Fruit fly (Drosophila melanogaster) whole organism, embryonic: ENCODE data around the gene CG16779.

ENCODE experiments used
- ATbp ChIP-seq: fragments of 200-800 bp; sonication (Bioruptor generic); optimal IDR thresholded peaks from 2 replicates; lab custom pipeline; 2017; ENCODE audit warnings: missing biosample characterization, mild to moderate bottlenecking, missing genetic modification characterization, missing genetic modification reagents
- CG10462 ChIP-seq: fragments of 200-800 bp; sonication (Bioruptor generic); optimal IDR thresholded peaks from 2 replicates; lab custom pipeline; 2016; ENCODE audit warnings: missing biosample characterization, missing genetic modification characterization
- CG10979 ChIP-seq: fragments of 200-800 bp; sonication (Bioruptor generic); optimal IDR thresholded peaks from 2 replicates; lab custom pipeline; 2018; ENCODE audit warnings: missing biosample characterization, mild to moderate bottlenecking, missing genetic modification characterization, moderate library complexity
- CG11085 ChIP-seq: fragments of 200-800 bp; sonication (Bioruptor generic); IDR thresholded peaks from 2 replicates; pipeline ENCODE4 v1.3.6; 2022; ENCODE audit warnings: missing biosample characterization, missing genetic modification characterization
- CG13894 ChIP-seq: fragments of 200-800 bp; sonication (Bioruptor generic); optimal IDR thresholded peaks from 3 replicates; lab custom pipeline; 2018; ENCODE audit warnings: missing biosample characterization, mild to moderate bottlenecking, missing genetic modification characterization, moderate library complexity
- CG15073 ChIP-seq: fragments of 200-800 bp; sonication (Bioruptor generic); optimal IDR thresholded peaks from 2 replicates; lab custom pipeline; 2016; ENCODE audit warnings: missing biosample characterization, missing genetic modification characterization
- CG1529 ChIP-seq: fragments of 200-800 bp; sonication (Bioruptor generic); optimal IDR thresholded peaks from 3 replicates; lab custom pipeline; 2018; ENCODE audit warnings: missing biosample characterization, missing genetic modification characterization
- CG17829 ChIP-seq: fragments of 200-800 bp; optimal IDR thresholded peaks from 2 replicates; lab custom pipeline; 2019; ENCODE audit warnings: missing biosample characterization, mild to moderate bottlenecking, missing genetic modification characterization, moderate library complexity
- CG2120 ChIP-seq: fragments of 200-800 bp; sonication (Bioruptor generic); optimal IDR thresholded peaks from 3 replicates; lab custom pipeline; 2016; ENCODE audit warnings: missing biosample characterization, missing genetic modification characterization
- CG30020 ChIP-seq: fragments of 200-800 bp; optimal IDR thresholded peaks from 2 replicates; lab custom pipeline; 2019; ENCODE audit warnings: missing biosample characterization, mild to moderate bottlenecking, missing genetic modification characterization, moderate library complexity
- CG30403 ChIP-seq: fragments of 200-800 bp; sonication (Bioruptor generic); optimal IDR thresholded peaks from 3 replicates; lab custom pipeline; 2016; ENCODE audit warnings: missing biosample characterization, missing genetic modification characterization
- CG31441 ChIP-seq: fragments of 200-800 bp; sonication (Bioruptor generic); IDR thresholded peaks from 2 replicates; pipeline ENCODE4 v1.3.6; 2022; ENCODE audit warnings: missing biosample characterization, missing genetic modification characterization
- CG32767 ChIP-seq: fragments of 200-800 bp; sonication (Bioruptor generic); IDR thresholded peaks from 2 replicates; pipeline ENCODE4 v1.3.6; 2022; ENCODE audit warnings: missing biosample characterization, missing genetic modification characterization
- CG34376 ChIP-seq: fragments of 200-800 bp; sonication (Bioruptor generic); optimal IDR thresholded peaks from 2 replicates; lab custom pipeline; 2018; ENCODE audit warnings: missing biosample characterization, mild to moderate bottlenecking, missing genetic modification characterization
- CG7271 ChIP-seq: fragments of 200-800 bp; sonication (Bioruptor generic); optimal IDR thresholded peaks from 2 replicates; lab custom pipeline; 2018; ENCODE audit warnings: missing biosample characterization, mild to moderate bottlenecking, missing genetic modification characterization, moderate library complexity
- CG7963 ChIP-seq: fragments of 200-800 bp; sonication (Bioruptor generic); IDR thresholded peaks from 3 replicates; pipeline ENCODE4 v1.3.6; 2022; ENCODE audit warnings: missing biosample characterization, missing genetic modification characterization; ENCODE audit not compliant: partially characterized antibody
- CG7987 ChIP-seq: fragments of 200-800 bp; sonication (Bioruptor generic); optimal IDR thresholded peaks from 2 replicates; lab custom pipeline; 2018; ENCODE audit warnings: missing biosample characterization, mild to moderate bottlenecking, missing genetic modification characterization, moderate library complexity
- CG8924 ChIP-seq: fragments of 200-800 bp; optimal IDR thresholded peaks from 3 replicates; lab custom pipeline; 2019; ENCODE audit warnings: missing biosample characterization, mild to moderate bottlenecking, missing genetic modification characterization, moderate library complexity
- Deaf1 ChIP-seq: fragments of 200-800 bp; optimal IDR thresholded peaks from 3 replicates; lab custom pipeline; 2019; ENCODE audit warnings: missing biosample characterization, mild to moderate bottlenecking, missing genetic modification characterization, moderate library complexity
- Dll ChIP-seq: fragments of 200-800 bp; sonication (Bioruptor generic); IDR thresholded peaks from 4 replicates; pipeline ENCODE4 v1.3.6; 2022; ENCODE audit warnings: missing biosample characterization, missing genetic modification characterization; ENCODE audit not compliant: partially characterized antibody
- Dp ChIP-seq: fragments of 200-800 bp; sonication (Bioruptor generic); optimal IDR thresholded peaks from 2 replicates; lab custom pipeline; 2018; ENCODE audit warnings: missing biosample characterization, mild to moderate bottlenecking, missing genetic modification characterization, moderate library complexity
- E2f2 ChIP-seq: fragments of 200-800 bp; sonication (Bioruptor generic); IDR thresholded peaks from 2 replicates; pipeline ENCODE4 v1.3.6; 2022; ENCODE audit warnings: missing biosample characterization, missing genetic modification characterization
- HLH54F ChIP-seq: fragments of 200-800 bp; sonication (Bioruptor generic); optimal IDR thresholded peaks from 3 replicates; lab custom pipeline; 2016; ENCODE audit warnings: missing biosample characterization, missing genetic modification characterization
- Hsf ChIP-seq: fragments of 200-800 bp; sonication (Bioruptor generic); optimal IDR thresholded peaks from 3 replicates; lab custom pipeline; 2016; ENCODE audit warnings: missing biosample characterization, missing genetic modification characterization
- Opbp ChIP-seq: fragments of 200-800 bp; sonication (Bioruptor generic); IDR thresholded peaks from 3 replicates; pipeline ENCODE4 v1.3.6; 2022; ENCODE audit warnings: missing biosample characterization, missing genetic modification characterization; ENCODE audit not compliant: partially characterized antibody
- Poxn ChIP-seq: fragments of 200-800 bp; sonication (Bioruptor generic); IDR thresholded peaks from 2 replicates; pipeline ENCODE4 v1.3.6; 2022; ENCODE audit warnings: missing biosample characterization, missing genetic modification characterization
- YL-1 ChIP-seq: fragments of 200-800 bp; sonication (Bioruptor generic); optimal IDR thresholded peaks from 3 replicates; lab custom pipeline; 2017; ENCODE audit warnings: missing biosample characterization, mild to moderate bottlenecking, missing genetic modification characterization
- exex ChIP-seq: fragments of 200-800 bp; sonication (Bioruptor generic); optimal IDR thresholded peaks from 4 replicates; lab custom pipeline; 2018; ENCODE audit warnings: missing biosample characterization, mild to moderate bottlenecking, missing genetic modification characterization, moderate library complexity
- gfzf ChIP-seq: fragments of 200-800 bp; sonication (Bioruptor generic); optimal IDR thresholded peaks from 2 replicates; lab custom pipeline; 2016; ENCODE audit warnings: missing biosample characterization, mild to moderate bottlenecking, missing genetic modification characterization, moderate library complexity
- grau ChIP-seq: fragments of 200-800 bp; optimal IDR thresholded peaks from 3 replicates; lab custom pipeline; 2019; ENCODE audit warnings: missing biosample characterization, mild to moderate bottlenecking, missing genetic modification characterization, moderate library complexity
- grn ChIP-seq: fragments of 200-800 bp; sonication (Bioruptor generic); optimal IDR thresholded peaks from 3 replicates; lab custom pipeline; 2017; ENCODE audit warnings: missing biosample characterization, missing genetic modification characterization
- gro ChIP-seq: fragments of 200-800 bp; sonication (Bioruptor generic); optimal IDR thresholded peaks from 2 replicates; lab custom pipeline; 2016; ENCODE audit warnings: missing biosample characterization, missing genetic modification characterization
- gsb-n ChIP-seq: fragments of 200-800 bp; sonication (Bioruptor generic); optimal IDR thresholded peaks from 3 replicates; lab custom pipeline; 2018; ENCODE audit warnings: missing biosample characterization, mild to moderate bottlenecking, missing genetic modification characterization
- insv ChIP-seq, 2 experiments: fragments of 200-800 bp; sonication (Bioruptor generic); optimal IDR thresholded peaks; 3 replicates each; lab custom pipeline; 2016 to 2018; ENCODE audit warnings: missing biosample characterization in 2 of 2, missing genetic modification characterization in 2 of 2
- inv ChIP-seq: fragments of 200-800 bp; sonication (Bioruptor generic); IDR thresholded peaks from 2 replicates; pipeline ENCODE4 v1.3.6; 2022; ENCODE audit warnings: missing biosample characterization, missing genetic modification characterization; ENCODE audit not compliant: partially characterized antibody
- jumu ChIP-seq: fragments of 200-800 bp; sonication (Bioruptor generic); optimal IDR thresholded peaks from 3 replicates; lab custom pipeline; 2016; ENCODE audit warnings: missing biosample characterization, missing genetic modification characterization
- mam ChIP-seq: fragments of 200-800 bp; sonication (Bioruptor generic); optimal IDR thresholded peaks from 3 replicates; lab custom pipeline; 2016; ENCODE audit warnings: missing biosample characterization, missing genetic modification characterization
- mld ChIP-seq: fragments of 200-800 bp; sonication (Bioruptor generic); IDR thresholded peaks from 3 replicates; pipeline ENCODE4 v1.3.6; 2022; ENCODE audit warnings: missing biosample characterization, missing genetic modification characterization; ENCODE audit not compliant: partially characterized antibody
- phol ChIP-seq: fragments of 200-800 bp; sonication (Bioruptor generic); optimal IDR thresholded peaks from 3 replicates; lab custom pipeline; 2018; ENCODE audit warnings: missing biosample characterization, mild to moderate bottlenecking, missing genetic modification characterization, moderate library complexity
- pita ChIP-seq: fragments of 200-800 bp; sonication (Bioruptor generic); optimal IDR thresholded peaks from 2 replicates; lab custom pipeline; 2017; ENCODE audit warnings: missing biosample characterization, mild to moderate bottlenecking, missing genetic modification characterization
- sens ChIP-seq: fragments of 200-800 bp; sonication (Bioruptor generic); peaks from one replicate; lab custom pipeline; 2016; ENCODE audit warnings: missing biosample characterization, missing genetic modification characterization
- sna ChIP-seq: fragments of 200-800 bp; sonication (Bioruptor generic); IDR thresholded peaks from 2 replicates; pipeline ENCODE4 v1.3.6; 2022; ENCODE audit warnings: missing biosample characterization, missing genetic modification characterization; ENCODE audit not compliant: partially characterized antibody
- sob ChIP-seq: fragments of 200-800 bp; sonication (Bioruptor generic); IDR thresholded peaks from 2 replicates; pipeline ENCODE4 v1.3.6; 2022; ENCODE audit warnings: missing biosample characterization, missing genetic modification characterization
- stwl ChIP-seq: fragments of 200-800 bp; sonication (Bioruptor generic); optimal IDR thresholded peaks from 3 replicates; lab custom pipeline; 2018; ENCODE audit warnings: missing biosample characterization, mild to moderate bottlenecking, missing genetic modification characterization, moderate library complexity
- tna ChIP-seq: fragments of 200-800 bp; sonication (Bioruptor generic); IDR thresholded peaks from 2 replicates; pipeline ENCODE4 v1.3.6; 2022; ENCODE audit warnings: missing biosample characterization, missing genetic modification characterization; ENCODE audit not compliant: partially characterized antibody
- trem ChIP-seq: fragments of 200-800 bp; optimal IDR thresholded peaks from 3 replicates; lab custom pipeline; 2019; ENCODE audit warnings: missing biosample characterization, mild to moderate bottlenecking, missing genetic modification characterization, moderate library complexity
- zen ChIP-seq: fragments of 200-800 bp; sonication (Bioruptor generic); optimal IDR thresholded peaks from 3 replicates; lab custom pipeline; 2018; ENCODE audit warnings: missing biosample characterization, mild to moderate bottlenecking, missing genetic modification characterization, moderate library complexity
- zen2 ChIP-seq: fragments of 200-800 bp; sonication (Bioruptor generic); IDR thresholded peaks from 3 replicates; pipeline ENCODE4 v1.3.6; 2022; ENCODE audit warnings: missing biosample characterization, missing genetic modification characterization; ENCODE audit not compliant: partially characterized antibody
- zf30C ChIP-seq: fragments of 200-800 bp; sonication (Bioruptor generic); optimal IDR thresholded peaks from 3 replicates; lab custom pipeline; 2018; ENCODE audit warnings: missing biosample characterization, mild to moderate bottlenecking, missing genetic modification characterization
- zfh1 ChIP-seq: fragments of 200-800 bp; sonication (Bioruptor generic); IDR thresholded peaks from 3 replicates; pipeline ENCODE4 v1.3.6; 2022; ENCODE audit warnings: missing biosample characterization, missing genetic modification characterization

Gene CG16779

dm6 chr3R:9504355-9504754 is 10.9 kb upstream of the CG16779 start, which contains the start of gene CG8149 (continued):
- peak; percentile 36; the same call in 1 of the 2 replicates for TF ChIP-seq sob (GFP tag; lab: Robert Waterston, UW)
- TF ChIP-seq ATbp, result no peak
- TF ChIP-seq CG13894 (tag; lab: Kevin White, UChicago), result peak; percentile 47
- peak; percentile 71 for TF ChIP-seq YL-1 (GFP tag; lab: Kevin White, UChicago)
- peak; percentile 13 for TF ChIP-seq CG30403
- no peak for TF ChIP-seq Hsf
- TF ChIP-seq gro (GFP tag; lab: Kevin White, UChicago), result peak; percentile 36
- TF ChIP-seq CG10979 (tag; lab: Kevin White, UChicago), result peak; percentile 19
- TF ChIP-seq mld (GFP tag; lab: Robert Waterston, UW), result peak; percentile 85
- TF ChIP-seq pita (GFP tag; lab: Kevin White, UChicago), result peak; percentile 56
- no peak for TF ChIP-seq CG7987 (GFP tag; lab: Kevin White, UChicago)
- peak; percentile 82 for TF ChIP-seq CG7963 (GFP tag; lab: Robert Waterston, UW)
- TF ChIP-seq CG2120 (GFP tag; lab: Kevin White, UChicago), result peak; percentile 55
- peak; percentile 72 for TF ChIP-seq CG8924 (tag; lab: Kevin White, UChicago)
- no peak for TF ChIP-seq zf30C (GFP tag; lab: Kevin White, UChicago)
- peak; percentile 80 for TF ChIP-seq stwl (tag; lab: Kevin White, UChicago)
- TF ChIP-seq Dll (GFP tag; lab: Robert Waterston, UW), result peak; percentile 97
- peak; percentile 85 for TF ChIP-seq CG32767 (GFP tag; lab: Robert Waterston, UW)
- TF ChIP-seq mam (GFP tag; lab: Kevin White, UChicago), result peak; percentile 37
- no peak for TF ChIP-seq CG11085
- TF ChIP-seq Deaf1 (tag; lab: Kevin White, UChicago), result peak; percentile 6
- peak; percentile 77 for TF ChIP-seq inv (GFP tag; lab: Robert Waterston, UW)
- TF ChIP-seq HLH54F (GFP tag; lab: Kevin White, UChicago), result no peak
- TF ChIP-seq exex (tag; lab: Kevin White, UChicago), result peak; percentile 59
- TF ChIP-seq grau (tag; lab: Kevin White, UChicago), result peak; percentile 34
- TF ChIP-seq insv (GFP tag; optimal IDR thresholded peaks at IDR 0.05; lab: Kevin White, UChicago), result peak in 1 of 2 experiments; percentile 17
- no peak for TF ChIP-seq Poxn
- peak; percentile 66 for TF ChIP-seq phol (tag; lab: Kevin White, UChicago)
- TF ChIP-seq CG7271, result no peak
- peak; percentile 76 for TF ChIP-seq tna (GFP tag; lab: Robert Waterston, UW)
- TF ChIP-seq jumu (GFP tag; lab: Kevin White, UChicago), result peak; percentile 5
- peak; percentile 34 for TF ChIP-seq CG34376 (GFP tag; lab: Kevin White, UChicago)
- TF ChIP-seq zen (tag; lab: Kevin White, UChicago), result peak; percentile 68
- peak; percentile 96 for TF ChIP-seq sna
- TF ChIP-seq CG31441 (GFP tag; lab: Robert Waterston, UW), result peak; percentile 45; the same call in 1 of the 2 replicates
- TF ChIP-seq CG10462 (GFP tag; lab: Kevin White, UChicago), result no peak
- no peak for TF ChIP-seq CG15073 (GFP tag; lab: Kevin White, UChicago)
- TF ChIP-seq gsb-n (tag; lab: Kevin White, UChicago), result no peak
- TF ChIP-seq Opbp, result peak; percentile 77; the same call in 2 of the 3 replicates
- TF ChIP-seq zfh1 (GFP tag; lab: Robert Waterston, UW), result no peak
- TF ChIP-seq CG17829 (tag; lab: Kevin White, UChicago), result peak; percentile 22
- peak; percentile 72 for TF ChIP-seq CG30020 (tag; lab: Kevin White, UChicago)
- peak; percentile 75 for TF ChIP-seq E2f2 (GFP tag; lab: Robert Waterston, UW)
- peak; percentile 90 for TF ChIP-seq grn
- peak; percentile 59 for TF ChIP-seq gfzf (GFP tag; lab: Kevin White, UChicago)
- peak; percentile 95 for TF ChIP-seq zen2 (GFP tag; lab: Robert Waterston, UW)
- TF ChIP-seq CG1529, result no peak
- TF ChIP-seq Dp (GFP tag; lab: Kevin White, UChicago), result peak; percentile 64
- peak; percentile 85 for TF ChIP-seq trem (tag; lab: Kevin White, UChicago)
- peak; percentile 86 for TF ChIP-seq sens (GFP tag; lab: Kevin White, UChicago)
